Worm (Caenorhabditis elegans): Measurements from ENCODE around the gene twk-49.

twk-49 gene

DNA sequence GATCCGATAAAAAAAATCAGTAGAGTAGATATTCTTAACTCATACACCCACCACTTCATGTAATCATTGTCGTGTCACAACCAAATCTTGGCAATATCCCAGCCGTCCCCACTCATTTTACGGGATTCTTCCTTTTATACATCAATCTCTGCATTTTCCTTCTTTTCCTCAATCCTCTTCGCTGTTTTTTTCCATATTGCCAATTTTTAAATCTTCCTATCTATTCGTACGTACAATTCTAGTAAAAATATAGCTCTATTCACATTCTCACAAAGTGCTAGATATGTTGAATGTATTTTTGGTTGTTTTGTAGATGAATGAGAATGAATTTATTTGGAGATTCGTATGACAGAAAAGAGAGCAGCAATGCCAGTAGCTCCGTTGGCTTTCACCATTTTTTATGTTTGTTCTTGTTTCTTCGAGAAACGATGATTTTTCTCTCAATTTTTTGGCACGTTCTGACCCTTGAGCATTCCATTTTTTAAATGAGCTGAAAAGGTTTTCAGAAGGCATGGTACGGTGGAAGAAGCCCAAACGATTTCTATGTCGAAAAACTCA is 23.7 kb downstream of the twk-49 start, which contains the start of gene T28D9.16:
T28D9.16 (plus strand) TSS at position 508 of the 558 bp plus-strand sequence.
- no peak for TF ChIP-seq unc-62 (GFP tag; optimal IDR thresholded peaks at IDR 0.05)

- TF ChIP-seq unc-62 (GFP tag; optimal IDR thresholded peaks at IDR 0.05), result no peak
Observed at ce11 chrII:6470985-6471384, 28.0 kb downstream of the twk-49 start, which contains the start of gene dgk-5. Gene dgk-5 (minus strand): TSS chrII:6471085.

DNA sequence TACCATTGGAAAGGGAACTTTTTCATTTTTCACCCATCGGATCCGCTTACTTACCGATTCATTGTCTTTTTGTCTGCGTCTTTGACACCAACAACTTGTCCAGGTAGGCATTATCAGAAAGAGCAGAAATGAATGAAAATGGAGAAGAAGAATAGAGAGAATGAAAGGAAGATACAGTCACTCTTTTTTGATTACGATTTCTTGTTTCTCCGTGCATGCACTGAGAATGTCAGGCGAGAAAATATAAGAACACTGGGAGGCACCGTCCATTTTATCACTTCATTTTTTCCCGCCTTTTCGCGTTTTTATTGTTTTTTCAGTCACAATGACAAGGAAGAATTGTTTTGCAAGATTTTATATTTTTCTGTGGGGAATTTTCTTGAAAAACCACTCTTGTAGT is 29.6 kb downstream of the twk-49 start:
- TF ChIP-seq unc-62 (GFP tag; optimal IDR thresholded peaks at IDR 0.05), result no peak

- TF ChIP-seq unc-62 (GFP tag; optimal IDR thresholded peaks at IDR 0.05), result no peak
Observed at ce11 chrII:6454671-6455070, 44.3 kb downstream of the twk-49 start, which contains the start of gene aptf-1. Gene aptf-1 (plus strand): TSS chrII:6454971.

ce11 chrII:6453341-6453806 is 45.6 kb downstream of the twk-49 start, which contains the start of gene atg-16.2:
Gene atg-16.2 (minus strand): TSS chrII:6453391.
- TF ChIP-seq unc-62 (GFP tag; optimal IDR thresholded peaks at IDR 0.05), result no peak

- no peak for TF ChIP-seq unc-62 (GFP tag; optimal IDR thresholded peaks at IDR 0.05)
Observed at ce11 chrII:6449656-6450055, 49.3 kb downstream of the twk-49 start, which contains the start of gene nhr-22. Gene nhr-22 (minus strand): TSS chrII:6449792.

ce11 chrII:6448656-6449055 is 50.3 kb downstream of the twk-49 start:
- TF ChIP-seq unc-62 (GFP tag; optimal IDR thresholded peaks at IDR 0.05), result no peak

DNA sequence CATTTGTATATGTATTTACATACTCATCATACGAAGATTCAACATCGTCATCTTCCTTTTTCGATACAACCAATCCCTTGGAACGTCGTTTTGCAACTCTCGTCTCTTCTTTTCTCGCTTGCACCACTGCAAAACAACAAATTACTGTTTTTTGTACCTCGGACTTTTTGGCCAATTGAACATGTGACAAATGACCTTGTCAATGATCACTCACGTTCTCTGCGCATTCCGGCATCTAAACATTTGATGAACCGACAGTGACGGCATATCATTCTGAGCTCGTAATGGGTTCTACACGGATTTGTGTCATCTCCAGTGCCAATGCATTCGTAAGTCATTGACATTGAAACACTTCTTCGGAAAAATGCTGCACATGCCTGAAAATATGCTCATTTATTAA is 50.8 kb downstream of the twk-49 start:
- no peak for TF ChIP-seq unc-62 (GFP tag; optimal IDR thresholded peaks at IDR 0.05)

DNA sequence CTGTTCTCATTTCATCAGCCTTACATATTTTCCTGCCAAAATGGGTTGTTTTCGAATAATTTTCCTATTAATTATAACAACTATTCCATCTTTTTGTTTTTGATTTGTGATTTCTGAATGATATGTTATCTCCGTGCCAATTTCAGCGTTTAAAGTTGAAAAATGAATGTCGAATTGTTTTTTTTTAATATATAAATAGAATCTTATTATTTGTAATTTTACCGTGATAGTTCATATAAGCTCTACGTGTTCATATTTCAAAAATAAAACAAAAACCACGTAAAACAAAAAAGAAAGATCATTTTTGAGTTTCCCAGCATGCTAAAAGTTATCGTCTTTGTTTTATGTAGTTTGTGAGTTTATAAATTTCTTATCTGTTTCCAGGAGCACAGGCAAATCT is 55.3 kb downstream of the twk-49 start, which contains the start of gene K06A1.2:
K06A1.2 (plus strand) TSS at position 301 of the 400 bp plus-strand sequence.
- no peak for TF ChIP-seq unc-62 (GFP tag; optimal IDR thresholded peaks at IDR 0.05)
